Worm (Caenorhabditis elegans) whole organism, L4 larva: ENCODE results near the gene nspe-5.

Experiments used
- attf-4 ChIP-seq: sonication (generic microtip); optimal IDR thresholded peaks from 3 replicates; lab custom pipeline; 2017; ENCODE audit warnings: missing biosample characterization, missing genetic modification characterization
- nhr-11 ChIP-seq: fragments of 150-350 bp; optimal IDR thresholded peaks from 2 replicates; lab custom pipeline; 2014; ENCODE audit warnings: missing biosample characterization, missing genetic modification characterization
- nhr-237 ChIP-seq: sonication (generic microtip); optimal IDR thresholded peaks from 2 replicates; lab custom pipeline; 2017; ENCODE audit warnings: missing biosample characterization, missing genetic modification characterization
- nhr-77 ChIP-seq: fragments of 150-350 bp; optimal IDR thresholded peaks from 2 replicates; lab custom pipeline; 2014; ENCODE audit warnings: missing biosample characterization, missing genetic modification characterization
- unc-130 ChIP-seq: sonication (generic microtip); optimal IDR thresholded peaks from 2 replicates; lab custom pipeline; 2016; ENCODE audit warnings: missing genetic modification reagents, missing genetic modification characterization, missing compliant biosample characterization
- unc-62 ChIP-seq, 3 experiments: fragments of 150-350 bp in 1 of 3; sonication (generic microtip); optimal IDR thresholded peaks in 2 of 3; peaks in 1 of 3; 1 replicate in 1 of 3; 2 replicates in 2 of 3; lab custom pipeline; 2014 to 2017; ENCODE audit warnings: missing biosample characterization in 3 of 3, missing genetic modification characterization in 3 of 3, missing genetic modification reagents in 3 of 3, missing genotype in 1 of 3

DNA sequence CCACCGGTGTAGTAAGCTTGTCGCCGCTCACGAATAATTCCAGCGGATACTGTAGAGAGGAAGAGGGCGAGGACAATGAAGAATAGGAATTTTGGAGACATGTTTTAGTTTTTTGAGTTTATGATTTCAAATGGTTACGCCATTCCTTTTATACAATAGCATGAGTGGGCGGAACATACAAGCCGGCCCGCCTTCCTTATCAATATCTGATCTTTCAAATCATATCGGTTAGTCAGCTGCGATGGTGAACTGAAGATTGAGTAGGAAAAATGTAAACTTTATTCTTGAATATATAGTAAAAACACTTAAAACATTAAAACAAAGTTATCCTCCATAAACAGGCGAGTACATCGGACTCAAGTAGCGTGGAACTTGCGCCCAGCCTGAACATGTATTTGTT lies 7.9 kb upstream of the nspe-5 start, which contains the start of gene nspe-1:
- TF ChIP-seq unc-62 (GFP tag; optimal IDR thresholded peaks at IDR 0.05 in 1 of 2; lab: Kevin White, UChicago) (no peak), unc-62 (tag; optimal IDR thresholded peaks at IDR 0.05; lab: Kevin White, UChicago) (no peak), nhr-11 (tag; lab: Kevin White, UChicago) (no peak), attf-4 (tag; lab: Kevin White, UChicago) (no peak), nhr-77 (no peak), unc-130 (GFP tag; lab: Kevin White, UChicago) (no peak), nhr-237 (no peak)
